Fruit fly (Drosophila melanogaster): Measurements from ENCODE around the gene Ada3.

DNA sequence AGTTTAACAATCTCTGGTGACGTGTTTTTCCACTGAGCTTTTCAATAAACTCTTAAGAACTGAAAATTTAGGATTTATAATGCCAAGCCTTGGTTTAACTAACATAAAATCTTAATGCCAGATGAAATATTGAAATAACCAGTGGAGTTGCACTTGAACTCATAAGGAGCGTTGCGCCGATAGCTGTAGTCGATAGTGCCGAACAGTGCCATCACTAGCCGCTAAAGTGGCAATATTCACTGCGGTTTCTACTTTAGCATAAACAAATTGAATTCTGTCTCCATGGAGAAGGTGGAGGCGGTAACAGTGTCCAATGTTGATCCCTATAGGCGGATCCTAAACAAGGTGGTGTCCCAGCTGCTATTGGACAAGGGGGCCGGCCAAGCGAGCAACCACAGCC is 16.2 kb downstream of the Ada3 start, which contains the start of gene Taf8:
- TF ChIP-seq CG4730 (GFP tag; IDR thresholded peaks at IDR 0.05): no peak
- TF ChIP-seq Nf-YA (GFP tag; IDR thresholded peaks at IDR 0.05): no peak

Data from whole organism, embryonic.